Worm (Caenorhabditis elegans) whole organism, young adult: ENCODE measurements around the gene btb-2.

Source experiments
- ets-4 ChIP-seq: fragments of 200-800 bp; sonication (Bioruptor generic); optimal IDR thresholded peaks from 2 replicates; lab custom pipeline; 2018; ENCODE audit warnings: mild to moderate bottlenecking, missing genetic modification characterization, missing compliant biosample characterization
- lag-1 ChIP-seq: fragments of 200-800 bp; sonication (Bioruptor generic); IDR thresholded peaks from 2 replicates; pipeline ENCODE4 v1.3.6; 2022; ENCODE audit warnings: missing genetic modification reagents, missing genetic modification characterization, missing compliant biosample characterization
- snpc-1.1 ChIP-seq: sonication (generic microtip); optimal IDR thresholded peaks from 2 replicates; lab custom pipeline; 2017; ENCODE audit warnings: missing genetic modification characterization, mild to moderate bottlenecking, missing compliant biosample characterization, antibody characterized with exemption, moderate library complexity, missing genotype, missing genetic modification reagents; ENCODE audit not compliant: insufficient read depth

- TF ChIP-seq ets-4 = no peak
- TF ChIP-seq snpc-1.1 (tag; lab: Kevin White, UChicago) = no peak
- TF ChIP-seq lag-1 (GFP tag; lab: Robert Waterston, UW) = no peak
These were observed 10.6 kb upstream of the btb-2 start, which contains the start of gene F58F12.3 for ce11 chrII:6391195-6391594.
